Worm (Caenorhabditis elegans): ENCODE data around the gene cutl-29.

cutl-29 gene

ce11 chrX:8224916-8225315, 45.9 kb downstream of the cutl-29 start, which contains the start of gene K02A6.2:
Gene K02A6.2, minus strand, starts transcription at chrX:8225016.
- TF ChIP-seq lin-29 (GFP tag; IDR thresholded peaks at IDR 0.05) (no peak), nhr-111 (GFP tag; optimal IDR thresholded peaks at IDR 0.05) (no peak), F49E8.2 (tag; optimal IDR thresholded peaks at IDR 0.05; ENCODE audit: borderline replicate concordance) (no peak), dve-1 (tag; optimal IDR thresholded peaks at IDR 0.05; ENCODE audit: insufficient read depth) (no peak), tag-97 (GFP tag; IDR thresholded peaks at IDR 0.05) (no peak), ceh-62 (tag; optimal IDR thresholded peaks at IDR 0.05) (no peak), Y105C5A.15 (GFP tag; IDR thresholded peaks at IDR 0.05) (no peak), nhr-11 (tag; optimal IDR thresholded peaks at IDR 0.05) (no peak), nhr-237 (tag; optimal IDR thresholded peaks at IDR 0.05) (no peak), ZK337.2 (GFP tag; IDR thresholded peaks at IDR 0.05) (no peak), mdt-29 (GFP tag; IDR thresholded peaks at IDR 0.05) (no peak), daf-16 (GFP tag; optimal IDR thresholded peaks at IDR 0.05) (no peak), daf-16 (tag; optimal IDR thresholded peaks at IDR 0.05) (no peak), skn-1 (tag; optimal IDR thresholded peaks at IDR 0.05) (no peak), ceh-82 (tag; optimal IDR thresholded peaks at IDR 0.05) (no peak), fkh-10 (GFP tag; optimal IDR thresholded peaks at IDR 0.05) (no peak)

ce11 chrX:8219428-8219827, 51.4 kb downstream of the cutl-29 start, which contains the start of gene K02A6.1:
Gene K02A6.1, plus strand, starts transcription at chrX:8219728.
- TF ChIP-seq fkh-10 (GFP tag; optimal IDR thresholded peaks at IDR 0.05) (no peak), daf-8 (GFP tag; IDR thresholded peaks at IDR 0.05) (no peak), tra-1 (GFP tag; IDR thresholded peaks at IDR 0.05) (no peak), nhr-10 (tag; optimal IDR thresholded peaks at IDR 0.05) (no peak), daf-12 (tag; optimal IDR thresholded peaks at IDR 0.05) (no peak), php-3 (GFP tag; IDR thresholded peaks at IDR 0.05) (no peak), Y105C5A.15 (GFP tag; IDR thresholded peaks at IDR 0.05) (no peak), lin-38 (GFP tag; IDR thresholded peaks at IDR 0.05) (no peak), nhr-41 (GFP tag; IDR thresholded peaks at IDR 0.05) (no peak), nhr-102 (tag; optimal IDR thresholded peaks at IDR 0.05) (no peak), lin-13 (GFP tag; optimal IDR thresholded peaks at IDR 0.05) (no peak), hlh-30 (tag; optimal IDR thresholded peaks at IDR 0.05; ENCODE audit: insufficient read depth) (no peak), zip-2 (tag; optimal IDR thresholded peaks at IDR 0.05) (no peak), ama-1 (optimal IDR thresholded peaks at IDR 0.05) (no peak), snpc-1.2 (GFP tag; IDR thresholded peaks at IDR 0.05) (no peak), Y5F2A.4 (GFP tag; optimal IDR thresholded peaks at IDR 0.05) (no peak), saeg-2 (GFP tag; IDR thresholded peaks at IDR 0.05) (no peak)

ce11 chrX:8218653-8219052, 52.2 kb downstream of the cutl-29 start, which contains the start of gene K02A6.4:
Gene K02A6.4, minus strand, starts transcription at chrX:8218753.
- TF ChIP-seq mes-2 (tag; optimal IDR thresholded peaks at IDR 0.05; ENCODE audit: poor library complexity, severe bottlenecking) = no peak
- no peak for TF ChIP-seq dpl-1 (GFP tag; optimal IDR thresholded peaks at IDR 0.05)
- TF ChIP-seq pha-4 (GFP tag; IDR thresholded peaks at IDR 0.05) = no peak
- no peak for TF ChIP-seq pha-4 (tag; optimal IDR thresholded peaks at IDR 0.05)
- no peak for TF ChIP-seq lin-13 (GFP tag; optimal IDR thresholded peaks at IDR 0.05)
- TF ChIP-seq fos-1 (tag; optimal IDR thresholded peaks at IDR 0.05) = no peak
- TF ChIP-seq F49E8.2 (tag; optimal IDR thresholded peaks at IDR 0.05; ENCODE audit: borderline replicate concordance) = no peak
- no peak for TF ChIP-seq daf-19 (GFP tag; conservative IDR thresholded peaks at IDR 0.05)
- TF ChIP-seq ceh-62 (tag; optimal IDR thresholded peaks at IDR 0.05) = no peak
- no peak for TF ChIP-seq madf-5 (GFP tag; IDR thresholded peaks at IDR 0.05)
- TF ChIP-seq nhr-76 (tag; optimal IDR thresholded peaks at IDR 0.05) = no peak
- no peak for TF ChIP-seq daf-12 (tag; optimal IDR thresholded peaks at IDR 0.05)
- TF ChIP-seq ceh-20 (GFP tag; IDR thresholded peaks at IDR 0.05) = no peak
- no peak for TF ChIP-seq gei-8 (GFP tag; optimal IDR thresholded peaks at IDR 0.05)
- TF ChIP-seq nhr-111 (GFP tag; optimal IDR thresholded peaks at IDR 0.05) = no peak
- TF ChIP-seq D1046.2 (GFP tag; IDR thresholded peaks at IDR 0.05) = no peak
- TF ChIP-seq snpc-4 (tag; optimal IDR thresholded peaks at IDR 0.05) = no peak
- TF ChIP-seq ceh-82 (tag; optimal IDR thresholded peaks at IDR 0.05) = no peak
